Worm (Caenorhabditis elegans) whole organism, L3 larva: ENCODE data around the gene F42C5.3.
A peak's percentile ranks its signal among the peaks of the same experiment; 100 is the strongest.

Experiments used
- ZK546.5 ChIP-seq: sonication (generic microtip); optimal IDR thresholded peaks from 2 replicates; lab custom pipeline; 2017; ENCODE audit warnings: missing biosample characterization, missing genetic modification characterization
- ama-1 ChIP-seq: fragments of 150-350 bp; optimal IDR thresholded peaks from 2 replicates; lab custom pipeline; 2018
- ceh-28 ChIP-seq: fragments of 150-350 bp; optimal IDR thresholded peaks from 2 replicates; lab custom pipeline; 2014; ENCODE audit warnings: missing biosample characterization, missing genetic modification reagents, missing genetic modification characterization
- ceh-82 ChIP-seq: fragments of 150-350 bp; optimal IDR thresholded peaks from 2 replicates; lab custom pipeline; 2014; ENCODE audit warnings: missing biosample characterization, missing genetic modification characterization
- ceh-9 ChIP-seq: sonication (generic microtip); optimal IDR thresholded peaks from 2 replicates; lab custom pipeline; 2018; ENCODE audit warnings: missing biosample characterization, missing genetic modification characterization
- egl-27 ChIP-seq: sonication (generic microtip); optimal IDR thresholded peaks from 4 replicates; lab custom pipeline; 2017; ENCODE audit warnings: missing biosample characterization, missing genetic modification reagents, missing genetic modification characterization
- egl-5 ChIP-seq: fragments of 150-350 bp; optimal IDR thresholded peaks from 2 replicates; lab custom pipeline; 2017; ENCODE audit warnings: missing biosample characterization, missing genetic modification reagents, missing genetic modification characterization, inconsistent platforms
- elt-1 ChIP-seq: fragments of 150-350 bp; optimal IDR thresholded peaks from 2 replicates; lab custom pipeline; 2014; ENCODE audit warnings: missing biosample characterization, missing genetic modification characterization
- elt-3 ChIP-seq, 3 experiments: fragments of 150-350 bp in 1 of 3; sonication (generic microtip) in 2 of 3; optimal IDR thresholded peaks; 2 replicates in 2 of 3; 4 replicates in 1 of 3; lab custom pipeline; 2014 to 2017; ENCODE audit warnings: missing biosample characterization in 3 of 3, missing genetic modification characterization in 3 of 3
- eor-1 ChIP-seq, 2 experiments: fragments of 150-350 bp; optimal IDR thresholded peaks; 2 replicates each; lab custom pipeline; 2014 to 2018; ENCODE audit warnings: missing biosample characterization in 2 of 2, missing genetic modification characterization in 2 of 2
- fkh-10 ChIP-seq: sonication (generic microtip); optimal IDR thresholded peaks from 2 replicates; lab custom pipeline; 2017; ENCODE audit warnings: missing biosample characterization, missing genetic modification reagents, missing genetic modification characterization
- fkh-2 ChIP-seq: fragments of 150-350 bp; optimal IDR thresholded peaks from 2 replicates; lab custom pipeline; 2014; ENCODE audit warnings: missing biosample characterization, missing genetic modification reagents, missing genetic modification characterization
- fos-1 ChIP-seq: fragments of 150-350 bp; optimal IDR thresholded peaks from 2 replicates; lab custom pipeline; 2014; ENCODE audit warnings: missing biosample characterization, missing genetic modification characterization
- hmg-11 ChIP-seq: sonication (generic microtip); optimal IDR thresholded peaks from 2 replicates; lab custom pipeline; 2016; ENCODE audit warnings: missing genetic modification characterization, missing compliant biosample characterization
- jun-1 ChIP-seq: fragments of 150-350 bp; optimal IDR thresholded peaks from 2 replicates; lab custom pipeline; 2014; ENCODE audit warnings: missing biosample characterization, missing genetic modification reagents, missing genetic modification characterization
- lin-39 ChIP-seq: fragments of 150-350 bp; optimal IDR thresholded peaks from 2 replicates; lab custom pipeline; 2018; ENCODE audit warnings: missing biosample characterization, missing genetic modification reagents, missing genetic modification characterization
- lsy-12 ChIP-seq: sonication (generic microtip); optimal IDR thresholded peaks from 2 replicates; lab custom pipeline; 2016; ENCODE audit warnings: mild to moderate bottlenecking, missing genetic modification characterization, missing compliant biosample characterization
- nfya-1 ChIP-seq: sonication (generic microtip); optimal IDR thresholded peaks from 2 replicates; lab custom pipeline; 2017; ENCODE audit warnings: missing genetic modification characterization, mild to moderate bottlenecking, missing compliant biosample characterization, antibody characterized with exemption, moderate library complexity; ENCODE audit not compliant: insufficient read depth
- nhr-11 ChIP-seq: fragments of 150-350 bp; optimal IDR thresholded peaks from 2 replicates; lab custom pipeline; 2014; ENCODE audit warnings: missing biosample characterization, missing genetic modification characterization
- nhr-12 ChIP-seq: fragments of 150-350 bp; optimal IDR thresholded peaks from 2 replicates; lab custom pipeline; 2014; ENCODE audit warnings: missing biosample characterization, missing genetic modification characterization
- nhr-237 ChIP-seq: fragments of 150-350 bp; optimal IDR thresholded peaks from 2 replicates; lab custom pipeline; 2014; ENCODE audit warnings: missing biosample characterization, missing genetic modification characterization
- nhr-25 ChIP-seq: sonication (generic microtip); optimal IDR thresholded peaks from 2 replicates; lab custom pipeline; 2017; ENCODE audit warnings: missing biosample characterization, missing genetic modification characterization
- nhr-28 ChIP-seq: fragments of 150-350 bp; optimal IDR thresholded peaks from 2 replicates; lab custom pipeline; 2014; ENCODE audit warnings: missing biosample characterization, missing genetic modification characterization
- nhr-43 ChIP-seq: sonication (generic microtip); optimal IDR thresholded peaks from 2 replicates; lab custom pipeline; 2016; ENCODE audit warnings: mild to moderate bottlenecking, missing genetic modification characterization, missing compliant biosample characterization; ENCODE audit not compliant: poor library complexity, severe bottlenecking
- nhr-67 ChIP-seq: fragments of 150-350 bp; optimal IDR thresholded peaks from 2 replicates; lab custom pipeline; 2014; ENCODE audit warnings: missing biosample characterization, missing genetic modification characterization
- nhr-76 ChIP-seq: fragments of 150-350 bp; sonication (generic microtip); optimal IDR thresholded peaks from 5 replicates; lab custom pipeline; 2014; ENCODE audit warnings: missing biosample characterization, missing genetic modification characterization
- pha-4 ChIP-seq: fragments of 150-350 bp; optimal IDR thresholded peaks from 2 replicates; lab custom pipeline; 2014; ENCODE audit warnings: missing biosample characterization, missing genetic modification reagents, missing genetic modification characterization
- pqm-1 ChIP-seq: fragments of 150-350 bp; optimal IDR thresholded peaks from 2 replicates; lab custom pipeline; 2017; ENCODE audit warnings: missing biosample characterization, missing genetic modification characterization, inconsistent platforms
- sea-2 ChIP-seq: fragments of 150-350 bp; sonication (generic microtip); optimal IDR thresholded peaks from 4 replicates; lab custom pipeline; 2014; ENCODE audit warnings: missing biosample characterization, missing genetic modification reagents, missing genetic modification characterization
- skn-1 ChIP-seq: fragments of 150-350 bp; optimal IDR thresholded peaks from 2 replicates; lab custom pipeline; 2014; ENCODE audit warnings: missing biosample characterization, missing genetic modification characterization
- unc-39 ChIP-seq: sonication (generic microtip); optimal IDR thresholded peaks from 4 replicates; lab custom pipeline; 2017; ENCODE audit warnings: missing biosample characterization, missing genetic modification characterization
- ztf-11 ChIP-seq: fragments of 150-350 bp; optimal IDR thresholded peaks from 2 replicates; lab custom pipeline; 2014; ENCODE audit warnings: missing biosample characterization, missing genetic modification characterization

Gene F42C5.3

DNA sequence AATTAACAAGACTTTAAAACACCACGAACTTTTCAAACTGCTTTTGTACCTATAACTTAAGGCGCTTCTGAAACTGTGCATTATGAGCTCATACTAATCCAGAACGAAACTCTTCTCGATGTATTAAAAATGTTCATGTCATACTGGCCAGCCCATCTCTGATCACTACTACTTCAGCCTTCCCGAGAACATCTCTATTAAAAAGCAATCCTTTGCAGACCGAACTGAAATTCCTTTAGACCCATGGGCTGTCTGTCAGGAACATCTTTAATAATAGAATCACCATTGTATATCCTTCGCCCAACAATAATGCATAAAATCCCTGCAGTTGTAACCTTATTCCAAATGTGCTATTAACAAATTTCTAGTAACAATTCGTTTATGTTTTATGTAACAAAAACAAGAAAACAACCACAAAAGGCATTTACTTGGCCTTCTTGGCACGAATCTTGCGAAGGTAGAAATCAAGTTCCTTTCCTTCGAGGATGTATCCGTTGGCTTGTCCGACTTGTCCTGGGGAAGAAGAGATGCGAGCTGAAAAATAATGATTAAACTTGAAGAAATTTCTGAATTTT is 25.3 kb upstream of the F42C5.3 start:
- TF ChIP-seq sea-2 (GFP tag; lab: Kevin White, UChicago) (no peak), unc-39 (tag; lab: Kevin White, UChicago) (no peak), egl-5 (tag; lab: Kevin White, UChicago) (no peak), egl-27 (no peak)

DNA sequence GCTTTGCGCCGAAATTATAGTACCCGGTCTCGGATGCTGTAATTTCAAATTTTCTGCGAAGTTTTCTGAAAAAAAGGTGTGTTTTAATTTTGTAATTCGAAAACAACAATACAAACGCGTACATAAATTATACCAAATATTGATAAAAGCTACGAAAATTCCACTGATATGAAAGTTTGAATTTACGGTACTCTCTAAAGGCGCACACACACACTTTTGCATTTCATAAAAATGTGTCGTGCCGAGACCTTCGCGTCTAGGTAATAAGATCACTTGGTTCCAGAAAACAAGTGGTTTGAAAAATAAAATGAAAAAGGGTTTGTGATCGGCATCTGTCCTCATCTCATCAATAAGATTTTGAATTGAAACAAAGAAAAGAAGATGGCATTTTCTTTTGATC is 23.5 kb upstream of the F42C5.3 start:
- TF ChIP-seq ceh-82 (tag; lab: Kevin White, UChicago) (no peak), ceh-28 (tag; lab: Kevin White, UChicago) (no peak), nhr-67 (tag; lab: Kevin White, UChicago) (no peak), nhr-28 (tag; lab: Kevin White, UChicago) (no peak), ama-1 (lab: Kevin White, UChicago) (peak; percentile 17)
- TF ChIP-seq, all 47 proteins: peak for 1

DNA sequence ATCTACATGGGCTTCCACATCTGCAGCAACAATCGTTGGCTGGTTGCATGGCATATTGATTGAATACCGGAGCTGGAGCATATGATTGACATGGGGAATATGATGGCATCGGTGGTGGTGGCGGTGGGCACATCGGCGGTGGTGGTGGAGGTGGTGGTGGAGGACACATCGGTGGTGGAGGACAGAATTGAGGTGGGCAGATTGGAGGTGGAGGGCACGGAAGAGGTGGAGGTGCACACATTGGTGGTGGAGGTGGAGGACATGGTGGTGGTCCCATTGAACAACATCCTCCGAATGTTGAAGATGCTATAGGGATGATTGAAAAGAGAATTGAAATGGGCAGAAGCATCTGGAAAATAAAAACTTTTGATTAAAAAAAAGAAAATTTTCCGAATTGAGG is 23.0 kb upstream of the F42C5.3 start, which contains the start of gene grl-4:
grl-4 (minus strand) TSS at position 351 of the 400 bp plus-strand sequence.
- TF ChIP-seq fkh-2 (no peak), nhr-237 (tag; lab: Kevin White, UChicago) (no peak), lsy-12 (tag; lab: Kevin White, UChicago) (no peak), jun-1 (tag; lab: Kevin White, UChicago) (no peak), hmg-11 (tag; lab: Kevin White, UChicago) (no peak)

DNA sequence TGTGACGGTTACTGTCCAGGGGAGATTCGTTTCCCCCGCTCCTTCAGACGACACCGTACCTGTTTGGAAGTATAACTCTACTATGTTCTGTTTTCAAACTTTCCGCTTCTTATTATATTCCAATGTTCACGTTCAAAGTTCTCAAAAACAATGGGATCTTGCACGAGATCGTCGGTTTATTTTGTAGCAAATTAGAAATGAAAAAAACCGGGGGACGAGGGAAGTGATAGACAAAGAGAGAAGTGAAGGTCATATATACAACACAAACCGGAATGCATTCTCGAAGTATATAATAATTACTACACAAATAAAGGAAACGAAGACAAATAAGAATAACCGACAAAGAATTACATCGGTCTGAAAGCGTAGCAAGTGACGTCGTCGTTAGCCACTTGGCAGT is 22.3 kb upstream of the F42C5.3 start:
- no peak for TF ChIP-seq fkh-2
- no peak for TF ChIP-seq ztf-11 (tag; lab: Kevin White, UChicago)
- no peak for TF ChIP-seq nhr-11 (tag; lab: Kevin White, UChicago)
- TF ChIP-seq eor-1 (tag; optimal IDR thresholded peaks at IDR 0.05; lab: Kevin White, UChicago): no peak
- TF ChIP-seq ama-1 (lab: Kevin White, UChicago): peak; percentile 14
- no peak for TF ChIP-seq egl-5 (tag; lab: Kevin White, UChicago)
- TF ChIP-seq ceh-28 (tag; lab: Kevin White, UChicago): no peak
- TF ChIP-seq nhr-25: peak; percentile 79
- TF ChIP-seq nhr-67 (tag; lab: Kevin White, UChicago): no peak
- TF ChIP-seq elt-3 (tag; optimal IDR thresholded peaks at IDR 0.05; lab: Kevin White, UChicago): no peak
- no peak for TF ChIP-seq egl-27

DNA sequence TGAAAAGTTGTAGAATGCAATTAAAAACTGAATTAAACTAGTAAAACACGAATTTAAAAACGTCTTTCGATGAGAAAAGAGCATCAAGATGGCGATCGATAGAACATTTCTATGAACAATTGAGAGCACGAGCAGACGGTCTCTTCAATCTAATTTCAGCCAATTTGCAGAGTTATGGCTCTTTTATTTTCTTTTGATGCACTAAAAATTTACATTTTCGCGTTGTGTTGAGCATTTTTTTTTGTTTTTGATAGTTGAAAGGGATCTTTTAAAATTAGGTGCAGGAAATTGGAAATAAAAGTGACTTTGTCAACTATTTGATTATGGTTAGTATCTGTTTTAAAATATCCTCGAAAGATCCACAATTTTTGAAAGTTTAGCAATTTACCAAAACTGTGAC is 21.6 kb upstream of the F42C5.3 start, which contains the start of gene F42C5.6:
F42C5.6 (minus strand) TSS at position 101 of the 400 bp plus-strand sequence.
- TF ChIP-seq pqm-1 (tag; lab: Kevin White, UChicago) (no peak), fos-1 (tag; lab: Kevin White, UChicago) (no peak), elt-3 (tag; optimal IDR thresholded peaks at IDR 0.05; lab: Kevin White, UChicago) (no peak), nhr-76 (tag; lab: Kevin White, UChicago) (no peak), pha-4 (tag; lab: Kevin White, UChicago) (no peak), elt-1 (tag; lab: Kevin White, UChicago) (no peak)

DNA sequence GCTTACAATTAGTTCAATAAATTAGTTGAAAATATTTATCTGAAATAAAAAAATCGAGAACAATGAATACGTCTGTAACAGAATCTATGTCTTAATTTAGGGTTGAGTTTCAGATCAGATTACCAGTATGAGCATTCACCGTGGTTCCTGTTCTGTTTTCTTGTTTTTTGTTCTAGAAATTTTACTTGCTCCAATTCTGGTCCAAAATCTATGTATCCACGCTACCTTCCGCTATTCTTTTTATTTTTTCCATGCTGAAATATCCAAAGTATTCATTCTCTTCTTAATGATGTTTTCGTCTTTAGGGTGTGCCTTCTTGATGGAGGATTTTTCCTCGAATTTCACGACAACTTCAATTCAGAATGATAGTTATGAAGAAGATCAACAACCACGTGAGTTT is 18.0 kb upstream of the F42C5.3 start, which contains the start of gene npr-27:
npr-27 (plus strand) TSS at position 301 of the 400 bp plus-strand sequence.
- TF ChIP-seq ceh-28 (tag; lab: Kevin White, UChicago) (no peak), ceh-82 (tag; lab: Kevin White, UChicago) (no peak), nfya-1 (tag; lab: Kevin White, UChicago) (no peak), ceh-9 (tag; lab: Kevin White, UChicago) (no peak), fkh-10 (GFP tag; lab: Kevin White, UChicago) (no peak), lin-39 (tag; lab: Kevin White, UChicago) (no peak), nhr-67 (tag; lab: Kevin White, UChicago) (no peak), nhr-11 (tag; lab: Kevin White, UChicago) (no peak), skn-1 (tag; lab: Kevin White, UChicago) (no peak), nhr-43 (tag; lab: Kevin White, UChicago) (no peak), nhr-12 (no peak), sea-2 (GFP tag; lab: Kevin White, UChicago) (no peak), pqm-1 (tag; lab: Kevin White, UChicago) (no peak), ZK546.5 (tag; lab: Kevin White, UChicago) (no peak), lsy-12 (tag; lab: Kevin White, UChicago) (no peak), fkh-2 (no peak), eor-1 (tag; optimal IDR thresholded peaks at IDR 0.05; lab: Kevin White, UChicago) (no peak), nhr-237 (tag; lab: Kevin White, UChicago) (no peak)
